Worm (Caenorhabditis elegans): Measurements from ENCODE around the gene F13B6.3.
A peak's percentile ranks its signal among the peaks of the same experiment; 100 is the strongest.

Gene F13B6.3

DNA sequence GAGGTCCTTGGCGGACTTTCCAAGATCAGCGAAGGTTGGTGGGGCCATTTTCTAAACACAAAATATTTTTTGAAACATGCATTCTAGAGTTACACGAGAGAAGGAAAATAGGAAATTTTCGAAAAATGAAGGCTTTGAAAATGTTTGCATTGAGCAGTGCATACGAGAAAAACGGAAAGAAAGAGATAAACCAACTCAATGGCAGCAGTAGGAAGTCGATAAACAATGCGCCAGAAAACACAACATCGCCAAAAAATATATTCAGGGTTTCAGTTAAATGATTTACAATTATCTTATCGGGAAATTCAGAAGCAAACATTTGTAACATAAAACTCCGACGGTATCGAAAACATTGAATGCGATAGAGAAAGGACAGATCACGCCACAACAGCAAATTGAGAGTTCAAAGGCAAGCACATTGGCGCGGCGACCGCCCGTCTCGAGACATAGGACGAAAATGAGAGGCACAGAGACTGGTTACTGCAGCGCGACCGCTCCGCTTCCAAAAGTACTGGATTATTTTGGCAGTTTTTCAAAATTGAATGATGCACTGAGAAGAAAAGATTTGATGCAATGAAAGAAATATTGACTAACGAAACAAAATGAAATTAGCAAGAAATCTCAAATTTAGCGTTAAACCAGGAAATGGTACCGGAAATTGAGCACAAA lies 42.2 kb upstream of the F13B6.3 start, which contains the start of the genes vdac-1 and R05G6.5 (continued):
- TF ChIP-seq hmg-11 (tag; optimal IDR thresholded peaks at IDR 0.05) (peak; percentile 39), mdl-1 (tag; optimal IDR thresholded peaks at IDR 0.05) (no peak), snpc-4 (tag; optimal IDR thresholded peaks at IDR 0.05) (peak; percentile 73), nhr-77 (tag; optimal IDR thresholded peaks at IDR 0.05) (no peak), nhr-67 (tag; optimal IDR thresholded peaks at IDR 0.05) (no peak), fos-1 (tag; optimal IDR thresholded peaks at IDR 0.05) (no peak), fkh-10 (GFP tag; optimal IDR thresholded peaks at IDR 0.05) (no peak), ZK546.5 (tag; optimal IDR thresholded peaks at IDR 0.05) (no peak), jun-1 (tag; optimal IDR thresholded peaks at IDR 0.05) (peak; percentile 81), aly-2 (tag; optimal IDR thresholded peaks at IDR 0.05) (no peak), unc-62 (GFP tag; optimal IDR thresholded peaks at IDR 0.05) (peak; percentile 18), elt-1 (tag; optimal IDR thresholded peaks at IDR 0.05) (peak; percentile 9), nhr-43 (tag; optimal IDR thresholded peaks at IDR 0.05; ENCODE audit: poor library complexity, severe bottlenecking) (peak; percentile 77), ztf-4 (tag; optimal IDR thresholded peaks at IDR 0.05) (no peak), elt-3 (tag; optimal IDR thresholded peaks at IDR 0.05) (peak in 1 of 3 experiments; percentile 9), mml-1 (tag; optimal IDR thresholded peaks at IDR 0.05) (no peak), zag-1 (tag; optimal IDR thresholded peaks at IDR 0.05) (no peak), nhr-28 (tag; optimal IDR thresholded peaks at IDR 0.05) (no peak), daf-12 (tag; optimal IDR thresholded peaks at IDR 0.05) (no peak), ztf-11 (tag; optimal IDR thresholded peaks at IDR 0.05) (no peak)

DNA sequence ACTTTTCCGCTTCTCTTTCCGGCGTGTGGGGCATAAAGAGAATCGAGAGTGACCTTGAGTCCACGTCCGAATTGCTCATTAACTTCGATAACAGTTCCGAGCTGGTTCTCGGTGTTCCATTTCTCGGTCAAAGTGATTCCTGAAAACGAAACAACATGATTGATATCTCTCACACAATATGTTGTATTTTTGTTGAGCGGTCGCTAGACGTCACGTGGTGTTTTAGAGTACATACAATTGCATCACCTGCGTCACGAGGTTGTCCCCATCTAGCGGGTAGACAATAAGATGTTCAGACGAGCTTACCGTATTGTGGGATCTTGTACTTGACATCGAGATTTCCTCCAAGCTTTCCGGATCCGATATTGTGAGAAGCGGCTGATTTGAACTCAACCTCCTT lies 41.5 kb upstream of the F13B6.3 start:
- TF ChIP-seq fkh-10 (GFP tag; optimal IDR thresholded peaks at IDR 0.05) = no peak
- no peak for TF ChIP-seq zag-1 (tag; optimal IDR thresholded peaks at IDR 0.05)
- TF ChIP-seq fos-1 (tag; optimal IDR thresholded peaks at IDR 0.05) = no peak
- TF ChIP-seq ama-1 (optimal IDR thresholded peaks at IDR 0.05) = peak; percentile 83
- peak; percentile 66 for TF ChIP-seq pha-4 (tag; optimal IDR thresholded peaks at IDR 0.05)
- TF ChIP-seq ztf-11 (tag; optimal IDR thresholded peaks at IDR 0.05) = no peak
- TF ChIP-seq nfya-1 (tag; optimal IDR thresholded peaks at IDR 0.05; ENCODE audit: insufficient read depth) = no peak
- TF ChIP-seq ceh-9 (tag; optimal IDR thresholded peaks at IDR 0.05) = no peak
- no peak for TF ChIP-seq nhr-237 (tag; optimal IDR thresholded peaks at IDR 0.05)
- TF ChIP-seq ceh-82 (tag; optimal IDR thresholded peaks at IDR 0.05) = no peak
- peak; percentile 23 for TF ChIP-seq lin-15B (tag; optimal IDR thresholded peaks at IDR 0.05)
- peak; percentile 37 for TF ChIP-seq elt-2 (tag; optimal IDR thresholded peaks at IDR 0.05)
- no peak for TF ChIP-seq R02D3.7 (tag; optimal IDR thresholded peaks at IDR 0.05)
- peak; percentile 29 for TF ChIP-seq nhr-23 (tag; optimal IDR thresholded peaks at IDR 0.05)
- peak; percentile 52 for TF ChIP-seq nhr-43 (tag; optimal IDR thresholded peaks at IDR 0.05; ENCODE audit: poor library complexity, severe bottlenecking)
- no peak for TF ChIP-seq fkh-2 (tag; optimal IDR thresholded peaks at IDR 0.05)
- no peak for TF ChIP-seq ZK546.5 (tag; optimal IDR thresholded peaks at IDR 0.05)
- TF ChIP-seq jun-1 (tag; optimal IDR thresholded peaks at IDR 0.05) = no peak
- TF ChIP-seq lin-39 (tag; optimal IDR thresholded peaks at IDR 0.05) = no peak
- no peak for TF ChIP-seq aly-2 (tag; optimal IDR thresholded peaks at IDR 0.05)
- no peak for TF ChIP-seq ceh-28 (tag; optimal IDR thresholded peaks at IDR 0.05)
- no peak for TF ChIP-seq eor-1 (tag; optimal IDR thresholded peaks at IDR 0.05)
- no peak for TF ChIP-seq hmg-11 (tag; optimal IDR thresholded peaks at IDR 0.05)
- no peak for TF ChIP-seq elt-3 (tag; optimal IDR thresholded peaks at IDR 0.05)
- TF ChIP-seq ztf-4 (tag; optimal IDR thresholded peaks at IDR 0.05) = no peak
- no peak for TF ChIP-seq nhr-76 (tag; optimal IDR thresholded peaks at IDR 0.05)
- TF ChIP-seq nhr-25 (tag; optimal IDR thresholded peaks at IDR 0.05) = peak; percentile 33
- TF ChIP-seq nhr-67 (tag; optimal IDR thresholded peaks at IDR 0.05) = no peak
- TF ChIP-seq elt-1 (tag; optimal IDR thresholded peaks at IDR 0.05) = no peak
- TF ChIP-seq skn-1 (tag; optimal IDR thresholded peaks at IDR 0.05) = no peak

DNA sequence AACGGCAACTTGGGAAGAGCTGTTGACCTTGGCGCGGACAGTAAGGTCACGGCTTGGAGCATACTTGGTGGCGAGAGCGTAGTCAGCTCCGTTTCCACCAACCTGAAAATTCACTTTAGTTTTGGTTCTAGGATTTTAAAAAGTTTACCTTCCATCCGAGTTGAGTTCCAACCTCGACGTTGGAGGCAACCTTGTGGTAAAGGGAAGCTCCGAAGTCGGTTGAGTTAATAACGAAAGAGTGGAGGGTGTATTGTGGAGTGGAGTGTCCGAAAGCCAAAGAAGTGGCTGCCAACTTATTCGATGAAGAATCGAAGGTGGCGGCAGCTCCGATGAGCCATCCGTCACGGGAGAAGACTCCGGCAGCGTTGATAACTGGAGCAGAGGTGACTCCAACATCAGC lies 41.0 kb upstream of the F13B6.3 start:
- TF ChIP-seq daf-12 (tag; optimal IDR thresholded peaks at IDR 0.05) = no peak
- TF ChIP-seq fkh-10 (GFP tag; optimal IDR thresholded peaks at IDR 0.05) = no peak
- no peak for TF ChIP-seq aly-2 (tag; optimal IDR thresholded peaks at IDR 0.05)
- no peak for TF ChIP-seq ztf-4 (tag; optimal IDR thresholded peaks at IDR 0.05)
- TF ChIP-seq elt-2 (tag; optimal IDR thresholded peaks at IDR 0.05) = no peak
- TF ChIP-seq pha-4 (tag; optimal IDR thresholded peaks at IDR 0.05) = no peak
- no peak for TF ChIP-seq fos-1 (tag; optimal IDR thresholded peaks at IDR 0.05)
- TF ChIP-seq lsy-12 (tag; optimal IDR thresholded peaks at IDR 0.05) = no peak
- TF ChIP-seq nhr-77 (tag; optimal IDR thresholded peaks at IDR 0.05) = no peak
- no peak for TF ChIP-seq nhr-43 (tag; optimal IDR thresholded peaks at IDR 0.05; ENCODE audit: poor library complexity, severe bottlenecking)
- TF ChIP-seq sea-2 (GFP tag; optimal IDR thresholded peaks at IDR 0.05) = no peak
- TF ChIP-seq unc-62 (GFP tag; optimal IDR thresholded peaks at IDR 0.05) = no peak
- no peak for TF ChIP-seq egl-5 (tag; optimal IDR thresholded peaks at IDR 0.05)
- no peak for TF ChIP-seq unc-39 (tag; optimal IDR thresholded peaks at IDR 0.05)
- TF ChIP-seq mdl-1 (tag; optimal IDR thresholded peaks at IDR 0.05) = no peak

All from whole organism, L3 larva.